Worm (Caenorhabditis elegans) whole organism, L1 larva: Measurements from ENCODE around the gene srxa-11.

Experiments used
- ama-1 ChIP-seq: fragments of 150-350 bp; optimal IDR thresholded peaks from 2 replicates; lab custom pipeline; 2014
- ceh-63 ChIP-seq: fragments of 200-800 bp; sonication (Bioruptor generic); optimal IDR thresholded peaks from 2 replicates; lab custom pipeline; 2018; ENCODE audit warnings: mild to moderate bottlenecking, missing genetic modification characterization, missing compliant biosample characterization
- ceh-82 ChIP-seq, 3 experiments: fragments of 150-350 bp in 1 of 3; sonication (generic microtip) in 2 of 3; optimal IDR thresholded peaks; 2 replicates each; lab custom pipeline; 2014 to 2017; ENCODE audit warnings: missing biosample characterization in 3 of 3, missing genetic modification characterization in 3 of 3
- ets-5 ChIP-seq: fragments of 200-800 bp; sonication (Bioruptor generic); IDR thresholded peaks from 2 replicates; pipeline ENCODE4 v1.3.6; 2022; ENCODE audit warnings: missing genetic modification characterization, missing compliant biosample characterization
- fkh-4 ChIP-seq: sonication (generic microtip); optimal IDR thresholded peaks from 2 replicates; lab custom pipeline; 2016; ENCODE audit warnings: missing compliant biosample characterization, missing genetic modification characterization, borderline replicate concordance
- lin-14 ChIP-seq: fragments of 200-800 bp; sonication (Bioruptor generic); optimal IDR thresholded peaks from 2 replicates; lab custom pipeline; 2018; ENCODE audit warnings: mild to moderate bottlenecking, missing genetic modification characterization, moderate library complexity, missing compliant biosample characterization
- lsy-2 ChIP-seq, 2 experiments: fragments of 150-350 bp; optimal IDR thresholded peaks; 2 replicates each; lab custom pipeline; 2014; ENCODE audit warnings: missing biosample characterization in 2 of 2, missing genetic modification characterization in 2 of 2
- nhr-76 ChIP-seq: sonication (generic microtip); optimal IDR thresholded peaks from 2 replicates; lab custom pipeline; 2017; ENCODE audit warnings: missing biosample characterization, missing genetic modification characterization
- nhr-77 ChIP-seq: fragments of 150-350 bp; optimal IDR thresholded peaks from 2 replicates; lab custom pipeline; 2014; ENCODE audit warnings: missing biosample characterization, missing genetic modification characterization
- pqm-1 ChIP-seq: sonication (generic microtip); optimal IDR thresholded peaks from 3 replicates; lab custom pipeline; 2017; ENCODE audit warnings: missing biosample characterization, missing genetic modification characterization
- tbx-2 ChIP-seq: sonication (generic microtip); optimal IDR thresholded peaks from 2 replicates; lab custom pipeline; 2016; ENCODE audit warnings: missing genetic modification characterization, missing compliant biosample characterization

DNA sequence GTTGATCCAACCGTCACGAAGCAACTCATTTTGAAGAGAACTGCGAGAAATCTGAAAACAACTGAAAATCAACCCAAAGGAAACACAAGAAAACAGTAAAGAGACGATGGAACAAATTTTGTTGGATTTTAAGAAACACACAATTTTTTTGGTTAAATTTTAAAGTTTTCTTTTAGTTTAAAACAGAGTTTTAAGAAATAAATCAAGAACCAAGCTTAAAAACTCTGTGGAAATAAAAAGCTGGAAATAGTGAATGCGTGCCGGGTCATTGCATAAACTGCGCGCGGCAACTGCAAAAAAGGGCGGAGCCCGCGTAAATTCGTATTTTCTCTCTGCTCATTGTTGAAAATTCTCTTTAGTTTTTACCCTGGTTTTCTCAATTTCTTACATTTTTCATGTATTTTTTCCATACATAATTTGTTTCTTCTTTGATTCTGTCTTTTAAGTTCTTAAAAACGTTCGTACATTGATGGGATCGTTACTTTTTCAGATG is 38.0 kb downstream of the srxa-11 start, which contains the start of the genes algn-13 and R10D12.13:
- TF ChIP-seq pqm-1, result no peak
- peak; percentile 59 to 67 for TF ChIP-seq lsy-2 (tag; optimal IDR thresholded peaks at IDR 0.05; lab: Kevin White, UChicago)
- no peak for TF ChIP-seq nhr-77 (tag; lab: Kevin White, UChicago)
- TF ChIP-seq tbx-2 (tag; lab: Kevin White, UChicago), result peak; percentile 36
- peak; percentile 51 to 54 (median 52) for TF ChIP-seq ceh-82 (tag; optimal IDR thresholded peaks at IDR 0.05; lab: Kevin White, UChicago)
- TF ChIP-seq ets-5 (GFP tag; lab: Robert Waterston, UW), result no peak
- TF ChIP-seq ama-1 (lab: Kevin White, UChicago), result no peak
- TF ChIP-seq lin-14 (GFP tag; lab: Kevin White, UChicago), result peak; percentile 42
- peak; percentile 34 for TF ChIP-seq nhr-76 (tag; lab: Kevin White, UChicago)
- TF ChIP-seq fkh-4 (tag; lab: Kevin White, UChicago), result no peak
- no peak for TF ChIP-seq ceh-63 (GFP tag; lab: Kevin White, UChicago)
